Worm (Caenorhabditis elegans): ENCODE results near the gene ZC412.3.

DNA sequence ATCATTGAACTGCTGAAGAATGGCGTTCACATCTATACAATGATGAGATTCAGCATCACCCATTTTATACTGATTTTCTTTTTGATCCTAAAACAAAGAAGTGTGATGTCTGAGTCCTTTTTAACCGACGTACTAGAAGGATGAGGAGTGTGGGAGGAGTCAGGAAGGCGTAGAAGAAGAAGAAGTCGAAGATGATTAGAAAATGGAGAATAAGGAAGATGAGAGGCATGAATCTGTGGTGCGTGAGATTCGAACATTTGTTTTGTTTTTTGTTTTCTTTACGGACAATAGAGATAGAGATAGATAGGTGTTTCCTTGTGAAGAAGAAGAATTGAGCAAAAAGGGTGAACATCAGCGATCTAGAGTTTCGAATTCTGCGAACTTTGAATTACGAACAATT is 12.8 kb downstream of the ZC412.3 start, which contains the start of gene npr-13:
- TF ChIP-seq hmg-20 (GFP tag; IDR thresholded peaks at IDR 0.05) (no peak), nfya-1 (tag; optimal IDR thresholded peaks at IDR 0.05; ENCODE audit: borderline replicate concordance, insufficient read depth) (no peak), snpc-3.4 (tag; optimal IDR thresholded peaks at IDR 0.05) (no peak), B0336.3 (GFP tag; IDR thresholded peaks at IDR 0.05) (no peak), ama-1 (optimal IDR thresholded peaks at IDR 0.05) (no peak), ama-1 (GFP tag; optimal IDR thresholded peaks at IDR 0.05) (no peak), madf-8 (GFP tag; conservative IDR thresholded peaks at IDR 0.05) (no peak), atf-7 (tag; optimal IDR thresholded peaks at IDR 0.05) (no peak), pha-4 (tag; optimal IDR thresholded peaks at IDR 0.05) (no peak), unc-130 (GFP tag; optimal IDR thresholded peaks at IDR 0.05) (no peak), snpc-4 (GFP tag; optimal IDR thresholded peaks at IDR 0.05) (no peak), snpc-4 (tag; optimal IDR thresholded peaks at IDR 0.05) (no peak)
